Fruit fly (Drosophila melanogaster): ENCODE measurements around the gene bdwf.
A peak's percentile ranks its signal among the peaks of the same experiment; 100 is the strongest.

bdwf gene

dm6 chr3R:17078961-17079858 lies 36.3 kb upstream of the bdwf start (continued):
- TF ChIP-seq bsh (GFP tag; optimal IDR thresholded peaks at IDR 0.05): peak in 1 of 2 experiments; percentile 37
- no peak for TF ChIP-seq Max (GFP tag; optimal IDR thresholded peaks at IDR 0.05)
- peak; percentile 7 for TF ChIP-seq MESR4 (GFP tag; optimal IDR thresholded peaks at IDR 0.05)
- peak; percentile 63 for TF ChIP-seq CG6813 (GFP tag; optimal IDR thresholded peaks at IDR 0.05)
- no peak for TF ChIP-seq CG13296 (GFP tag; optimal IDR thresholded peaks at IDR 0.05)
- peak; percentile 95 for TF ChIP-seq CG15479 (GFP tag; optimal IDR thresholded peaks at IDR 0.05)
- TF ChIP-seq exex (tag; optimal IDR thresholded peaks at IDR 0.05): peak; percentile 5
- TF ChIP-seq fd64A (GFP tag; optimal IDR thresholded peaks at IDR 0.05): peak; percentile 67
- TF ChIP-seq gce (GFP tag; IDR thresholded peaks at IDR 0.05): 0 out of 3 replicates have a peak, but pooled peaks have one; percentile 47
- TF ChIP-seq Hmr (GFP tag; optimal IDR thresholded peaks at IDR 0.05): peak; percentile 2
- no peak for TF ChIP-seq CG31365 (tag; optimal IDR thresholded peaks at IDR 0.05)
- TF ChIP-seq CG17612 (GFP tag; IDR thresholded peaks at IDR 0.05): no peak
- TF ChIP-seq Blimp-1 (GFP tag; optimal IDR thresholded peaks at IDR 0.05): peak; percentile 20
- TF ChIP-seq CG34376 (GFP tag; optimal IDR thresholded peaks at IDR 0.05): peak; percentile 41
- peak; percentile 21; the same call in 1 of the 2 replicates for TF ChIP-seq Drgx (GFP tag; IDR thresholded peaks at IDR 0.05)
- TF ChIP-seq CG10543 (GFP tag; optimal IDR thresholded peaks at IDR 0.05): peak; percentile 32
- TF ChIP-seq CG6765 (GFP tag; optimal IDR thresholded peaks at IDR 0.05): no peak
- TF ChIP-seq CG32532 (GFP tag; IDR thresholded peaks at IDR 0.05): no peak
- peak; percentile 55; the same call in 1 of the 3 replicates for TF ChIP-seq ci (GFP tag; IDR thresholded peaks at IDR 0.05)
- TF ChIP-seq Trl (optimal IDR thresholded peaks at IDR 0.05): peak in 1 of 2 experiments; percentile 14
- no peak for TF ChIP-seq Trl (GFP tag; optimal IDR thresholded peaks at IDR 0.05)
- TF ChIP-seq CG13894 (tag; optimal IDR thresholded peaks at IDR 0.05): peak; percentile 34
- TF ChIP-seq ATbp (GFP tag; optimal IDR thresholded peaks at IDR 0.05): peak; percentile 30
- no peak for TF ChIP-seq CG4854 (GFP tag; optimal IDR thresholded peaks at IDR 0.05)
- peak; percentile 21; the same call in 1 of the 2 replicates for TF ChIP-seq Taf1 (GFP tag; IDR thresholded peaks at IDR 0.05)
- no peak for TF ChIP-seq CG12744 (GFP tag; optimal IDR thresholded peaks at IDR 0.05)
- TF ChIP-seq cg (GFP tag; optimal IDR thresholded peaks at IDR 0.05): peak; percentile 88
- TF ChIP-seq sens-2 (GFP tag; IDR thresholded peaks at IDR 0.05): no peak
- no peak for TF ChIP-seq Mes4 (GFP tag; optimal IDR thresholded peaks at IDR 0.05)
- peak; percentile 63 for TF ChIP-seq CG33557 (GFP tag; optimal IDR thresholded peaks at IDR 0.05)
- TF ChIP-seq ac (GFP tag; optimal IDR thresholded peaks at IDR 0.05): peak; percentile 61
- TF ChIP-seq CG4360 (GFP tag; IDR thresholded peaks at IDR 0.05): peak; percentile 42
- TF ChIP-seq Awh (GFP tag; IDR thresholded peaks at IDR 0.05): peak; percentile 49
- peak; percentile 29; the same call in 1 of the 3 replicates for TF ChIP-seq row (GFP tag; IDR thresholded peaks at IDR 0.05)
- peak in 1 of 2 experiments; percentile 71 for TF ChIP-seq crp (GFP tag; optimal IDR thresholded peaks at IDR 0.05)
- peak; percentile 7 for TF ChIP-seq kay (GFP tag; optimal IDR thresholded peaks at IDR 0.05)
- TF ChIP-seq CG5180 (GFP tag; optimal IDR thresholded peaks at IDR 0.05): peak; percentile 51
- TF ChIP-seq ranshi (GFP tag; IDR thresholded peaks at IDR 0.05): peak; percentile 18; the same call in 1 of the 2 replicates
- TF ChIP-seq HmgZ (tag; optimal IDR thresholded peaks at IDR 0.05): peak; percentile 45
